Fruit fly (Drosophila melanogaster) whole organism, embryonic: ENCODE measurements around the gene Obp99b.
A peak's percentile ranks its signal among the peaks of the same experiment; 100 is the strongest.

Experiments used
- Antp ChIP-seq: fragments of 200-800 bp; sonication (Bioruptor generic); optimal IDR thresholded peaks from 3 replicates; lab custom pipeline; 2016; ENCODE audit warnings: missing biosample characterization, missing genetic modification characterization
- BtbVII ChIP-seq: fragments of 200-800 bp; sonication (Bioruptor generic); optimal IDR thresholded peaks from 3 replicates; lab custom pipeline; 2017; ENCODE audit warnings: missing biosample characterization, mild to moderate bottlenecking, missing genetic modification characterization
- CG10147 ChIP-seq: fragments of 200-800 bp; sonication (Bioruptor generic); optimal IDR thresholded peaks from 2 replicates; lab custom pipeline; 2019; ENCODE audit warnings: missing biosample characterization, mild to moderate bottlenecking, missing genetic modification characterization, moderate library complexity
- CG10267 ChIP-seq: fragments of 200-800 bp; sonication (Bioruptor generic); optimal IDR thresholded peaks from 2 replicates; lab custom pipeline; 2018; ENCODE audit warnings: missing biosample characterization, mild to moderate bottlenecking, missing genetic modification characterization, moderate library complexity
- CG10366 ChIP-seq: fragments of 200-800 bp; sonication (Bioruptor generic); IDR thresholded peaks from 2 replicates; pipeline ENCODE4 v1.3.6; 2022; ENCODE audit warnings: missing biosample characterization, missing genetic modification characterization
- CG10543 ChIP-seq: fragments of 200-800 bp; sonication (Bioruptor generic); optimal IDR thresholded peaks from 3 replicates; lab custom pipeline; 2017; ENCODE audit warnings: missing biosample characterization, mild to moderate bottlenecking, missing genetic modification characterization, moderate library complexity
- CG10979 ChIP-seq: fragments of 200-800 bp; sonication (Bioruptor generic); optimal IDR thresholded peaks from 2 replicates; lab custom pipeline; 2018; ENCODE audit warnings: missing biosample characterization, mild to moderate bottlenecking, missing genetic modification characterization, moderate library complexity
- CG13775 ChIP-seq: fragments of 200-800 bp; sonication (Bioruptor generic); optimal IDR thresholded peaks from 3 replicates; lab custom pipeline; 2017; ENCODE audit warnings: missing biosample characterization, mild to moderate bottlenecking, missing genetic modification characterization
- CG14710 ChIP-seq: fragments of 200-800 bp; sonication (Bioruptor generic); optimal IDR thresholded peaks from 3 replicates; lab custom pipeline; 2019; ENCODE audit warnings: missing biosample characterization, mild to moderate bottlenecking, missing genetic modification characterization, moderate library complexity
- CG14860 ChIP-seq: fragments of 200-800 bp; sonication (Bioruptor generic); IDR thresholded peaks from 3 replicates; pipeline ENCODE4 v1.3.6; 2022; ENCODE audit warnings: missing biosample characterization, missing genetic modification characterization; ENCODE audit not compliant: partially characterized antibody
- CG15011 ChIP-seq: fragments of 200-800 bp; sonication (Bioruptor generic); optimal IDR thresholded peaks from 3 replicates; lab custom pipeline; 2018; ENCODE audit warnings: missing biosample characterization, mild to moderate bottlenecking, missing genetic modification characterization
- CG15479 ChIP-seq: fragments of 200-800 bp; sonication (Bioruptor generic); optimal IDR thresholded peaks from 3 replicates; lab custom pipeline; 2019; ENCODE audit warnings: missing biosample characterization, mild to moderate bottlenecking, missing genetic modification characterization, moderate library complexity
- CG17359 ChIP-seq: fragments of 200-800 bp; sonication (Bioruptor generic); optimal IDR thresholded peaks from 3 replicates; lab custom pipeline; 2018; ENCODE audit warnings: missing biosample characterization, mild to moderate bottlenecking, missing genetic modification characterization, moderate library complexity
- CG17829 ChIP-seq: fragments of 200-800 bp; optimal IDR thresholded peaks from 2 replicates; lab custom pipeline; 2019; ENCODE audit warnings: missing biosample characterization, mild to moderate bottlenecking, missing genetic modification characterization, moderate library complexity
- CG17912 ChIP-seq: fragments of 200-800 bp; sonication (Bioruptor generic); optimal IDR thresholded peaks from 2 replicates; lab custom pipeline; 2018; ENCODE audit warnings: missing biosample characterization, mild to moderate bottlenecking, missing genetic modification characterization
- CG32532 ChIP-seq: fragments of 200-800 bp; sonication (Bioruptor generic); IDR thresholded peaks from 2 replicates; pipeline ENCODE4 v1.3.6; 2022; ENCODE audit warnings: missing biosample characterization, missing genetic modification characterization
- CG4282 ChIP-seq: fragments of 200-800 bp; sonication (Bioruptor generic); optimal IDR thresholded peaks from 2 replicates; lab custom pipeline; 2016; ENCODE audit warnings: missing biosample characterization, missing genetic modification characterization
- CG4328 ChIP-seq: fragments of 200-800 bp; sonication (Bioruptor generic); optimal IDR thresholded peaks from 3 replicates; lab custom pipeline; 2017; ENCODE audit warnings: missing biosample characterization, missing genetic modification reagents, missing genetic modification characterization
- CG4854 ChIP-seq: fragments of 200-800 bp; sonication (Bioruptor generic); optimal IDR thresholded peaks from 2 replicates; lab custom pipeline; 2016; ENCODE audit warnings: missing biosample characterization, missing genetic modification characterization, inconsistent platforms
- CG5245 ChIP-seq: fragments of 200-800 bp; sonication (Bioruptor generic); optimal IDR thresholded peaks from 3 replicates; lab custom pipeline; 2016; ENCODE audit warnings: missing biosample characterization, missing genetic modification characterization
- CG6254 ChIP-seq: fragments of 200-800 bp; sonication (Bioruptor generic); optimal IDR thresholded peaks from 3 replicates; lab custom pipeline; 2017; ENCODE audit warnings: mild to moderate bottlenecking, missing biosample characterization, missing genetic modification reagents, missing genetic modification characterization
- CG6689 ChIP-seq: fragments of 200-800 bp; sonication (Bioruptor generic); IDR thresholded peaks from 2 replicates; pipeline ENCODE4 v1.3.6; 2022; ENCODE audit warnings: missing biosample characterization, missing genetic modification characterization
- CG7786 ChIP-seq: fragments of 200-800 bp; sonication (Bioruptor generic); optimal IDR thresholded peaks from 2 replicates; lab custom pipeline; 2016; ENCODE audit warnings: missing biosample characterization, missing genetic modification characterization
- CG9932 ChIP-seq: fragments of 200-800 bp; sonication (Bioruptor generic); IDR thresholded peaks from 2 replicates; pipeline ENCODE4 v1.3.6; 2022; ENCODE audit warnings: missing biosample characterization, missing genetic modification characterization
- CTCF ChIP-seq: fragments of 200-800 bp; sonication (Bioruptor generic); optimal IDR thresholded peaks from 2 replicates; lab custom pipeline; 2017; ENCODE audit warnings: missing biosample characterization, mild to moderate bottlenecking, missing genetic modification characterization, moderate library complexity
- D ChIP-seq, 2 experiments: fragments of 200-800 bp in 1 of 2; fragments of >200 bp in 1 of 2; sonication (Bioruptor generic) in 1 of 2; optimal IDR thresholded peaks; 2 replicates in 1 of 2; 3 replicates in 1 of 2; lab custom pipeline; 2017; ENCODE audit warnings: mild to moderate bottlenecking in 1 of 2, missing biosample characterization in 1 of 2, missing genetic modification characterization in 1 of 2, missing genetic modification reagents in 1 of 2
- Dp ChIP-seq: fragments of 200-800 bp; sonication (Bioruptor generic); optimal IDR thresholded peaks from 2 replicates; lab custom pipeline; 2018; ENCODE audit warnings: missing biosample characterization, mild to moderate bottlenecking, missing genetic modification characterization, moderate library complexity
- Elba2 ChIP-seq: fragments of 200-800 bp; sonication (Bioruptor generic); optimal IDR thresholded peaks from 3 replicates; lab custom pipeline; 2016; ENCODE audit warnings: missing biosample characterization, missing genetic modification characterization
- Ets65A ChIP-seq: fragments of 200-800 bp; sonication (Bioruptor generic); peaks from one replicate; lab custom pipeline; 2016; ENCODE audit warnings: missing biosample characterization, missing genetic modification characterization
- Ets97D ChIP-seq: fragments of 200-800 bp; sonication (Bioruptor generic); optimal IDR thresholded peaks from 3 replicates; lab custom pipeline; 2016; ENCODE audit warnings: missing biosample characterization, missing genetic modification characterization
- Fer3 ChIP-seq: fragments of 200-800 bp; sonication (Bioruptor generic); optimal IDR thresholded peaks from 2 replicates; lab custom pipeline; 2018; ENCODE audit warnings: missing biosample characterization, mild to moderate bottlenecking, missing genetic modification characterization, moderate library complexity
- Hsf ChIP-seq: fragments of 200-800 bp; sonication (Bioruptor generic); optimal IDR thresholded peaks from 3 replicates; lab custom pipeline; 2016; ENCODE audit warnings: missing biosample characterization, missing genetic modification characterization
- Nf-YC ChIP-seq: fragments of 200-800 bp; optimal IDR thresholded peaks from 3 replicates; lab custom pipeline; 2019; ENCODE audit warnings: missing biosample characterization, mild to moderate bottlenecking, missing genetic modification characterization, moderate library complexity
- PHDP ChIP-seq: fragments of 200-800 bp; sonication (Bioruptor generic); optimal IDR thresholded peaks from 3 replicates; lab custom pipeline; 2018; ENCODE audit warnings: missing biosample characterization, mild to moderate bottlenecking, missing genetic modification characterization, moderate library complexity
- Scr ChIP-seq: fragments of 200-800 bp; sonication (Bioruptor generic); IDR thresholded peaks from 2 replicates; pipeline ENCODE4 v1.3.6; 2022; ENCODE audit warnings: missing biosample characterization, missing genetic modification characterization; ENCODE audit not compliant: partially characterized antibody
- Sin3A ChIP-seq: fragments of >200 bp; optimal IDR thresholded peaks from 2 replicates; lab custom pipeline; 2018
- Ssrp ChIP-seq: fragments of 200-800 bp; sonication (Bioruptor generic); optimal IDR thresholded peaks from 2 replicates; lab custom pipeline; 2018; ENCODE audit warnings: missing biosample characterization, mild to moderate bottlenecking, missing genetic modification characterization, moderate library complexity
- amos ChIP-seq: fragments of 200-800 bp; sonication (Bioruptor generic); IDR thresholded peaks from 2 replicates; pipeline ENCODE4 v1.3.6; 2022; ENCODE audit warnings: missing biosample characterization, missing genetic modification characterization; ENCODE audit not compliant: partially characterized antibody
- ap ChIP-seq: fragments of 200-800 bp; sonication (Bioruptor generic); IDR thresholded peaks from 2 replicates; pipeline ENCODE4 v1.3.6; 2022; ENCODE audit warnings: missing biosample characterization, missing genetic modification characterization
- ara ChIP-seq: fragments of 200-800 bp; sonication (Bioruptor generic); IDR thresholded peaks from 2 replicates; pipeline ENCODE4 v1.3.6; 2022; ENCODE audit warnings: missing biosample characterization, missing genetic modification characterization
- insv ChIP-seq, 2 experiments: fragments of 200-800 bp; sonication (Bioruptor generic); optimal IDR thresholded peaks; 3 replicates each; lab custom pipeline; 2016 to 2018; ENCODE audit warnings: missing biosample characterization in 2 of 2, missing genetic modification characterization in 2 of 2
- lilli ChIP-seq: fragments of 200-800 bp; sonication (Bioruptor generic); optimal IDR thresholded peaks from 3 replicates; lab custom pipeline; 2016; ENCODE audit warnings: missing biosample characterization, missing genetic modification characterization
- lmd ChIP-seq: fragments of 200-800 bp; sonication (Bioruptor generic); IDR thresholded peaks from 2 replicates; pipeline ENCODE4 v1.3.6; 2022; ENCODE audit warnings: missing biosample characterization, missing genetic modification characterization
- oc ChIP-seq: fragments of 200-800 bp; sonication (Bioruptor generic); optimal IDR thresholded peaks from 2 replicates; lab custom pipeline; 2018; ENCODE audit warnings: missing biosample characterization, mild to moderate bottlenecking, missing genetic modification characterization, moderate library complexity
- schlank ChIP-seq: fragments of 200-800 bp; sonication (Bioruptor generic); optimal IDR thresholded peaks from 2 replicates; lab custom pipeline; 2018; ENCODE audit warnings: missing biosample characterization, mild to moderate bottlenecking, missing genetic modification characterization
- stc ChIP-seq: fragments of 200-800 bp; sonication (Bioruptor generic); IDR thresholded peaks from 2 replicates; pipeline ENCODE4 v1.3.6; 2022; ENCODE audit warnings: missing biosample characterization, missing genetic modification characterization
- sug ChIP-seq: fragments of 200-800 bp; optimal IDR thresholded peaks from 2 replicates; lab custom pipeline; 2019; ENCODE audit warnings: missing biosample characterization, mild to moderate bottlenecking, missing genetic modification characterization, moderate library complexity
- tgo ChIP-seq: fragments of 200-800 bp; sonication (Bioruptor generic); IDR thresholded peaks from 3 replicates; pipeline ENCODE4 v1.3.6; 2022; ENCODE audit warnings: missing biosample characterization, missing genetic modification characterization
- yki ChIP-seq: fragments of >200 bp; optimal IDR thresholded peaks from 3 replicates; lab custom pipeline; 2018

The Obp99b gene

dm6 chr3R:29748591-29749303 lies 32.1 kb upstream of the Obp99b start, which contains the start of the genes ATPsyngamma and yata (continued):
- TF ChIP-seq Antp (GFP tag; lab: Kevin White, UChicago): no peak
- peak; percentile 43 for TF ChIP-seq CG4328 (GFP tag; lab: Kevin White, UChicago)
- no peak for TF ChIP-seq ara (GFP tag; lab: Robert Waterston, UW)
- peak; percentile 9 for TF ChIP-seq CTCF
- TF ChIP-seq Ets97D (GFP tag; lab: Kevin White, UChicago): peak; percentile 40
- no peak for TF ChIP-seq schlank (tag; lab: Kevin White, UChicago)
- peak; percentile 18 for TF ChIP-seq PHDP
- peak; percentile 19 for TF ChIP-seq Ssrp (tag; lab: Kevin White, UChicago)
- peak; percentile 9 for TF ChIP-seq Fer3 (tag; lab: Kevin White, UChicago)
- TF ChIP-seq oc: peak; percentile 67
- TF ChIP-seq CG10543: no peak
- peak; percentile 67 for TF ChIP-seq Sin3A (lab: Kevin White, UChicago)
- peak; percentile 54; the same call in 1 of the 2 replicates for TF ChIP-seq CG32532 (GFP tag; lab: Robert Waterston, UW)
- TF ChIP-seq CG10267 (tag; lab: Kevin White, UChicago): peak; percentile 45
- TF ChIP-seq yki (lab: Kevin White, UChicago): no peak
- peak; percentile 35; the same call in 1 of the 2 replicates for TF ChIP-seq CG10366 (GFP tag; lab: Robert Waterston, UW)
- TF ChIP-seq CG5245 (GFP tag; lab: Kevin White, UChicago): no peak
- TF ChIP-seq CG15011 (GFP tag; lab: Kevin White, UChicago): no peak
- peak; percentile 20 for TF ChIP-seq CG17912 (GFP tag; lab: Kevin White, UChicago)
- TF ChIP-seq CG10979 (tag; lab: Kevin White, UChicago): peak; percentile 18
- TF ChIP-seq insv (GFP tag; optimal IDR thresholded peaks at IDR 0.05; lab: Kevin White, UChicago): peak in 1 of 2 experiments; percentile 30
- TF ChIP-seq CG15479 (GFP tag; lab: Kevin White, UChicago): peak; percentile 11
- TF ChIP-seq lilli: peak; percentile 29
- TF ChIP-seq CG13775 (GFP tag; lab: Kevin White, UChicago): peak; percentile 14
- TF ChIP-seq CG6254 (GFP tag; lab: Kevin White, UChicago): no peak
- peak; percentile 38 for TF ChIP-seq CG17359 (tag; lab: Kevin White, UChicago)
- peak; percentile 22; the same call in 1 of the 3 replicates for TF ChIP-seq CG14860 (GFP tag; lab: Robert Waterston, UW)
- TF ChIP-seq lmd: peak; percentile 39; the same call in 1 of the 2 replicates
- peak; percentile 70 for TF ChIP-seq CG14710
- 0 out of 3 replicates have a peak, but pooled peaks have one; percentile 26 for TF ChIP-seq tgo (GFP tag; lab: Robert Waterston, UW)
- peak; percentile 78 for TF ChIP-seq Scr (GFP tag; lab: Robert Waterston, UW)
- TF ChIP-seq D (optimal IDR thresholded peaks at IDR 0.05; lab: Kevin White, UChicago): no peak
- TF ChIP-seq D (GFP tag; optimal IDR thresholded peaks at IDR 0.05; lab: Kevin White, UChicago): no peak
- no peak for TF ChIP-seq CG4854 (GFP tag; lab: Kevin White, UChicago)
- peak; percentile 54 for TF ChIP-seq sug (tag; lab: Kevin White, UChicago)
- no peak for TF ChIP-seq Hsf
- peak; percentile 8 for TF ChIP-seq Dp
- no peak for TF ChIP-seq ap (GFP tag; lab: Robert Waterston, UW)
- TF ChIP-seq Ets65A (GFP tag; lab: Kevin White, UChicago): peak; percentile 31
- TF ChIP-seq CG4282 (GFP tag; lab: Kevin White, UChicago): no peak
- peak; percentile 9 for TF ChIP-seq Elba2
- peak; percentile 53; the same call in 1 of the 2 replicates for TF ChIP-seq CG9932 (GFP tag; lab: Robert Waterston, UW)
- TF ChIP-seq CG6689: peak; percentile 27; the same call in 1 of the 2 replicates
- peak; percentile 41 for TF ChIP-seq CG17829
- no peak for TF ChIP-seq BtbVII (GFP tag; lab: Kevin White, UChicago)
- TF ChIP-seq CG7786 (GFP tag; lab: Kevin White, UChicago): no peak
- TF ChIP-seq amos (GFP tag; lab: Robert Waterston, UW): peak; percentile 84
- no peak for TF ChIP-seq stc (GFP tag; lab: Robert Waterston, UW)
- TF ChIP-seq CG10147: no peak
- TF ChIP-seq Nf-YC: peak; percentile 49
